Worm (Caenorhabditis elegans) whole organism, L4/young adult: ENCODE data around the gene K02E10.7.

Source experiments
- W03F9.2 ChIP-seq: fragments of 150-350 bp; optimal IDR thresholded peaks from 2 replicates; lab custom pipeline; 2014; ENCODE audit warnings: missing biosample characterization, missing genetic modification characterization
- dao-5 ChIP-seq: sonication (generic microtip); optimal IDR thresholded peaks from 2 replicates; lab custom pipeline; 2016; ENCODE audit warnings: missing genotype, missing genetic modification characterization, moderate library complexity, missing compliant biosample characterization
- him-1 ChIP-seq: sonication (generic microtip); optimal IDR thresholded peaks from 2 replicates; lab custom pipeline; 2016; ENCODE audit warnings: missing genotype, missing genetic modification reagents, missing genetic modification characterization, missing compliant biosample characterization

K02E10.7 gene

ce11 chrX:2483078-2483477 lies 25.3 kb downstream of the K02E10.7 start, which contains the start of gene K02E10.4:
K02E10.4 (plus strand) TSS chrX:2483263.
- no peak for TF ChIP-seq him-1
- TF ChIP-seq dao-5 (tag; lab: Kevin White, UChicago): no peak
- no peak for TF ChIP-seq W03F9.2 (tag; lab: Kevin White, UChicago)

- TF ChIP-seq dao-5 (tag; lab: Kevin White, UChicago): no peak
- TF ChIP-seq W03F9.2 (tag; lab: Kevin White, UChicago): no peak
- no peak for TF ChIP-seq him-1
Measured at ce11 chrX:2482622-2483021, 25.7 kb downstream of the K02E10.7 start, which contains the start of gene K02E10.6. K02E10.6 (minus strand) TSS chrX:2482770.

DNA sequence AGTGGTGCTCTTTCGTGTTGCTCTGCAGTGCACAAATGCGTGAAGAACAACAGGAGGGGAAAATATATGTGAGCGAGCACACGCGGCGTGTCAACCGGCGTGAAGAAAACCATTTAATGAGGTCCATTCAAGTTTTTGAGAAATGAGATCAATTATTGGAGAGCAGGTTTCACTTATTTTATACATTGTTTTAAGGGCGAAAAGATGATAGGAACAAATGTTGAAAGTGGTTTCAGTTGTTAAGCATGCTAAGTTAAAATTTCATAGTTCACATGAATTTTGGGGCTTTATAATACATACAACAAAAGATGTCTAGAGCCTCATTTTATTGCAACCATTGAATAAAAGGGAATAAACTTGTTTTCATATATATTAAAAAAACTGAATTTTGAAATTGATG lies 29.5 kb downstream of the K02E10.7 start, which contains the start of gene K02E10.5:
Gene K02E10.5, minus strand, starts transcription at position 101 of the 400 bp plus-strand sequence.
- TF ChIP-seq dao-5 (tag; lab: Kevin White, UChicago): no peak
- no peak for TF ChIP-seq W03F9.2 (tag; lab: Kevin White, UChicago)
- TF ChIP-seq him-1: no peak

DNA sequence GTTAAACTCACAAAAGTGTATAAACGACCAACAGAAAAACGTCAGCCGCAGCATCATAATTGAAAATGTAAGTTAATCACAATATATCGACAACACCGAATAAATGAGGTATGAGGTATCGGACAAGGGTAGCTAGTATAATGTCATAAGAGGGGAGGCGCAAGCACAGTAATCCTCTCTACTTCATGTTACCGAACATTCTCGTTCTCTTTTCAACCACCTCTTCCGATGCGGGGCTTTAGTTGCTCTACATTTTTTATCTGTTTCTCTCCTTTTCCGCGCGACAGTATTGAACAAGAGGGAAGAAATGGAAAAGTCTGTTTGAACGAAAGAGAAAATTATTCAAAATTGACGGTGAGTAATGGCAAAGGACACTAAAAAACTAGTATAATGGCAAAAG lies 32.5 kb downstream of the K02E10.7 start, which contains the start of gene R04B3.3:
Gene R04B3.3, minus strand, starts transcription at position 101 of the 400 bp plus-strand sequence.
- TF ChIP-seq dao-5 (tag; lab: Kevin White, UChicago) (no peak), W03F9.2 (tag; lab: Kevin White, UChicago) (no peak), him-1 (no peak)

DNA sequence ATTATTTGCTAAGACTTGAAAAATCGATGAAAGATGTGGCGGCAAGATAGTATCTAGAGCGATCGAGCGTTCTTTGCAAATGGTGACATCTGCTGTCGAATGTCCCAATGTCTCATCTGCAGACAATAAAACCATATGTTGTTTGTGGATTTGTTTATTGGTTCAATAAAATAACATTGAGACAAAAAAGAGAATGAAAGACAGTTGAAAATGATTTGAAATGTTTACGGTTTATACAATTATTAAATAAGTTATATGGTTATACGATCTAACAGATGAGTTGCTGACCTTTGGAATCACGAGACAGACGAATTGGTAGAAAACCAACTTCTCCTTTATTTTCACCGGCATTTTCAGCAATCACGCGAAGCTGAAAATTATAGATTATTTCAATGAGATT lies 34.7 kb downstream of the K02E10.7 start, which contains the start of gene R04B3.2:
Gene R04B3.2, minus strand, starts transcription at position 101 of the 400 bp plus-strand sequence.
- no peak for TF ChIP-seq him-1
- TF ChIP-seq W03F9.2 (tag; lab: Kevin White, UChicago): no peak

DNA sequence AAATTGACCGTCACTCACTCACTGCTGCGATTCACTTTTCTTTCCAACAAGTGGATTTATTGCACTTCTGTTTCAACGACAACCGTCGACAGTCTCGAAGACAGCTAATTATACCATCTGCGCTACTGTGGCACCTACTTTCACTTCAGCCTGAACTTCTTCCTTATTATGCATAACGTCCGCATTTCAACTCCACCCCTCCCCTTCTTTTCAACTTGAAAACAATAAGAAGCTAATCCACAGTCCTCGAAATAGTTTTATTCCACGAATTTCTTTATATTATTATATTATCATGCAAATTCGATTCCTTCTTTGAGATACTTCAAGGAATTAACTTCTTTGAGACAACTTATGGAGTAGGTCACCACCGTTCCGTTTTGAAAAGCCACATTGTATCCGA lies 37.0 kb downstream of the K02E10.7 start, which contains the start of gene R04B3.1:
Gene R04B3.1, minus strand, starts transcription at position 101 of the 400 bp plus-strand sequence.
- no peak for TF ChIP-seq W03F9.2 (tag; lab: Kevin White, UChicago)
- TF ChIP-seq him-1: no peak
- TF ChIP-seq dao-5 (tag; lab: Kevin White, UChicago): no peak

- TF ChIP-seq dao-5 (tag; lab: Kevin White, UChicago): no peak
Measured at ce11 chrX:2464064-2464463, 44.3 kb downstream of the K02E10.7 start.

DNA sequence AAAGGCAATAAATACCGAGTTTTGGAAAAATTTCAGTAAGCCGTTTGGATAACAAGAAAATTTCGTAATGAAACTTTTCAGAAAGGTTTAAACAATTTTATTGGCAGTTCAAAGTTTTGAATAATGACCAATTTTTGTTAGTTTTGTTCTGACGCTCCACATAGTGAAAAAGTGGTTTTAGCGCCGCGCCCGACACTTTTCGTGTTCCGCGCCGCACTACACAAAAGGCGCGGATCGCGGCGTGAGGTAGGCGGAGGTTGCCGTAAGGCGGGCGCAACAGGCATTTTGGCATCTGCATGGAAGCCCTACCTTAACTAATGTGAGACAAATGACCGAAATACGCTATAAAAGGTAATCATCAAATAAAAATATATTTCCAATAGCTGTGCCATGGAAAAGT lies 46.6 kb downstream of the K02E10.7 start:
- TF ChIP-seq W03F9.2 (tag; lab: Kevin White, UChicago) (no peak), dao-5 (tag; lab: Kevin White, UChicago) (no peak), him-1 (no peak)

- TF ChIP-seq W03F9.2 (tag; lab: Kevin White, UChicago): no peak
- no peak for TF ChIP-seq him-1
- no peak for TF ChIP-seq dao-5 (tag; lab: Kevin White, UChicago)
Measured at ce11 chrX:2459793-2460192, 48.6 kb downstream of the K02E10.7 start, which contains the start of gene fox-1. fox-1 (minus strand) TSS chrX:2459893.

- TF ChIP-seq him-1: no peak
- TF ChIP-seq W03F9.2 (tag; lab: Kevin White, UChicago): no peak
- no peak for TF ChIP-seq dao-5 (tag; lab: Kevin White, UChicago)
Measured at ce11 chrX:2457461-2457860, 50.9 kb downstream of the K02E10.7 start.

ce11 chrX:2456141-2456540 lies 52.2 kb downstream of the K02E10.7 start:
- TF ChIP-seq W03F9.2 (tag; lab: Kevin White, UChicago): no peak
- peak; percentile 3 for TF ChIP-seq him-1

ce11 chrX:2454914-2455313 lies 53.4 kb downstream of the K02E10.7 start:
- TF ChIP-seq him-1 (no peak), dao-5 (tag; lab: Kevin White, UChicago) (no peak), W03F9.2 (tag; lab: Kevin White, UChicago) (no peak)

ce11 chrX:2452716-2453115 lies 55.6 kb downstream of the K02E10.7 start:
- TF ChIP-seq W03F9.2 (tag; lab: Kevin White, UChicago) (no peak), dao-5 (tag; lab: Kevin White, UChicago) (no peak), him-1 (no peak)

DNA sequence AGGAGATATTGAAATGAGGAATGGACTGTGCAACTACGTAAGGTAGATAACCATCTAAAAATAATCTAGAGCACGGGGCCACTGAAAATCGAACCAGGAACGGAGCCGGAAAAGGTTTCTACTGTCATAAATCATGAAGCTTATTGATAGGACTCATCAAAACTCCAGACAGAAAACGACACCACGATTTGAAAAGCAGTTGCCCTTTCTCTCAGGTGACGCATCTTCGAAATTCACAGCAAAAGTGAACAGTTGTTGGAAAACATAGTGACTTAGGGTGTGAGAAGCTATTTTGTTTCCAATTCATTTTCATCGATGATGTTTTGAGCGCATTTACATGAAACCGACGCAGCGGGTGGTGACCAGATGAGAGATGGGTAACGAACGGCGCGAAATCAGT lies 56.1 kb downstream of the K02E10.7 start:
- no peak for TF ChIP-seq dao-5 (tag; lab: Kevin White, UChicago)
- no peak for TF ChIP-seq him-1
- no peak for TF ChIP-seq W03F9.2 (tag; lab: Kevin White, UChicago)

ce11 chrX:2450994-2451393 lies 57.4 kb downstream of the K02E10.7 start:
- TF ChIP-seq him-1: no peak
- TF ChIP-seq W03F9.2 (tag; lab: Kevin White, UChicago): no peak
- TF ChIP-seq dao-5 (tag; lab: Kevin White, UChicago): no peak
